Worm (Caenorhabditis elegans): ENCODE data around the gene lron-15.

DNA sequence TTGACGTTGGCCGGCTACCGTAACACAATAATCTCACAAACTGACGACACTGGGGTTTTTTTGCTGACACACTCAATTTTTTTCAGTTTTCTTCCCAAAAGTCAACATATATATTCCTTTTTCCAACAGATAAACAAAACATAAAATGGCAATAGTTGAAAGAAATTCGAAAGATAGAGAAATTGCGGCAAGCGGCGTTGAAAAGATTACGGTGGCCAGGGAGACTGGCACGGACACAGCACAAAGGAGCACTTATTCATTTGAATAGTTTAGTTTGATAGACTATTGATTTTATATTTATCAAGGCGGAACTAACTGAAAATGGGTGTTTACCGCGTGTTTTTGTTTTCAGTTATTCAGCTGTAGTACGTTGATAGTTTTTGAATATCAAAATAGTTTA lies 23.4 kb downstream of the lron-15 start, which contains the start of gene toe-2:
- TF ChIP-seq nhr-77 (tag; optimal IDR thresholded peaks at IDR 0.05) (no peak), rnt-1 (tag; optimal IDR thresholded peaks at IDR 0.05) (no peak), lin-39 (tag; optimal IDR thresholded peaks at IDR 0.05) (no peak), nhr-76 (tag; optimal IDR thresholded peaks at IDR 0.05) (no peak), snpc-4 (tag; optimal IDR thresholded peaks at IDR 0.05) (no peak), ztf-11 (tag; optimal IDR thresholded peaks at IDR 0.05) (no peak), unc-98 (GFP tag; IDR thresholded peaks at IDR 0.05) (no peak), nhr-90 (tag; optimal IDR thresholded peaks at IDR 0.05; ENCODE audit: poor library complexity) (no peak), aha-1 (tag; optimal IDR thresholded peaks at IDR 0.05) (no peak)
